Worm (Caenorhabditis elegans): ENCODE results near the gene sra-38.

DNA sequence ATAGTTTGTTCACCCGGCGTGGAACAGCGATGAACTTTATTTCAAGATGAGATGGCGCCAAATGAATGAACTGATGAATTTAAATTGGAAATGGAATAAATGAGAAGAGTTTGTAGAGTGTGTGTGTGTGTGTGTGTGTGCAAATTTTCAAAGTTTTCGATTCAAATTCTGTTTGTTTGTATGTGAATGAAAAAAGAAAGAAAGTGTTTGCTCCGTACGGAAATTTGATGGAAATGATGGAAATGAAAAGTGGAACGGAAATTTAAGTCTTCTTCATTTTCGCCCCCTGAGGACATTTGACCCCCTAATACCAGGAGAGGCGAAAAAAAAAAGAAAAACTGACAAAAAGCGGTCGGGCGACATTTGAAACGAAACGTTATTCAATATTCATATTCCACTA, 21.9 kb downstream of the sra-38 start:
- no peak for TF ChIP-seq him-1 (tag; optimal IDR thresholded peaks at IDR 0.05)
- no peak for TF ChIP-seq dao-5 (tag; optimal IDR thresholded peaks at IDR 0.05)
- no peak for TF ChIP-seq W03F9.2 (tag; optimal IDR thresholded peaks at IDR 0.05)

Data from whole organism, L4/young adult.